Worm (Caenorhabditis elegans): Measurements from ENCODE around the gene col-81.

col-81 gene

ce11 chrII:11032812-11033211 is 19.2 kb upstream of the col-81 start:
- TF ChIP-seq F26F4.8 (GFP tag; conservative IDR thresholded peaks at IDR 0.05) (no peak), unc-62 (GFP tag; optimal IDR thresholded peaks at IDR 0.05 in 1 of 2) (peak in 1 of 2 experiments; percentile 65), unc-62 (tag; optimal IDR thresholded peaks at IDR 0.05) (no peak)

- TF ChIP-seq aha-1 (tag) (peak; percentile 25), daf-12 (tag; optimal IDR thresholded peaks at IDR 0.05) (no peak), dve-1 (tag; optimal IDR thresholded peaks at IDR 0.05; ENCODE audit: insufficient read depth) (no peak)
Measured at ce11 chrII:11030297-11030696, 16.7 kb upstream of the col-81 start, which contains the start of gene nlp-18. TSS of gene nlp-18 (minus strand) at chrII:11030397.

ce11 chrII:11027777-11028176 is 14.2 kb upstream of the col-81 start:
- TF ChIP-seq fos-1 (tag; optimal IDR thresholded peaks at IDR 0.05) (no peak), aha-1 (tag) (peak; percentile 71), unc-62 (GFP tag; optimal IDR thresholded peaks at IDR 0.05 in 1 of 2) (peak in 1 of 2 experiments; percentile 43), unc-62 (tag; optimal IDR thresholded peaks at IDR 0.05) (no peak)

- TF ChIP-seq nhr-42 (GFP tag; IDR thresholded peaks at IDR 0.05): no peak
- no peak for TF ChIP-seq R02D3.7 (tag; optimal IDR thresholded peaks at IDR 0.05)
- TF ChIP-seq aha-1 (tag): peak; percentile 5
- TF ChIP-seq T20F7.1 (GFP tag; optimal IDR thresholded peaks at IDR 0.05): no peak
- peak; percentile 25 for TF ChIP-seq nhr-48 (tag; optimal IDR thresholded peaks at IDR 0.05)
Measured at ce11 chrII:11025566-11025965, 12.0 kb upstream of the col-81 start, which contains the start of gene F33A8.7. TSS of gene F33A8.7 (minus strand) at chrII:11025666.

- TF ChIP-seq dve-1 (tag; optimal IDR thresholded peaks at IDR 0.05; ENCODE audit: insufficient read depth) (peak; percentile 6), nhr-102 (tag; optimal IDR thresholded peaks at IDR 0.05) (peak; percentile 16), nhr-28 (tag; optimal IDR thresholded peaks at IDR 0.05) (peak; percentile 11), egl-27 (tag; optimal IDR thresholded peaks at IDR 0.05) (no peak), aha-1 (tag) (peak; percentile 51), mes-2 (tag; optimal IDR thresholded peaks at IDR 0.05; ENCODE audit: poor library complexity, severe bottlenecking) (peak; percentile 69), ces-1 (GFP tag; optimal IDR thresholded peaks at IDR 0.05) (no peak), nhr-48 (tag; optimal IDR thresholded peaks at IDR 0.05) (no peak), ceh-32 (tag; optimal IDR thresholded peaks at IDR 0.05; ENCODE audit: poor library complexity) (no peak), lsy-2 (tag; optimal IDR thresholded peaks at IDR 0.05) (peak in 1 of 2 experiments; percentile 75), lin-38 (GFP tag; IDR thresholded peaks at IDR 0.05) (peak; percentile 95), dpl-1 (GFP tag; optimal IDR thresholded peaks at IDR 0.05) (peak; percentile 95), nhr-6 (tag; optimal IDR thresholded peaks at IDR 0.05) (no peak), hmg-1.1 (GFP tag; IDR thresholded peaks at IDR 0.05) (0 out of 2 replicates have a peak, but pooled peaks have one; percentile 19), nhr-10 (tag; optimal IDR thresholded peaks at IDR 0.05) (no peak)
Measured at ce11 chrII:11022023-11022422, 8.5 kb upstream of the col-81 start, which contains the start of gene let-858. TSS of gene let-858 (plus strand) at chrII:11022370.

- no peak for TF ChIP-seq nhr-42 (GFP tag; IDR thresholded peaks at IDR 0.05)
- TF ChIP-seq duxl-1 (tag; optimal IDR thresholded peaks at IDR 0.05; ENCODE audit: poor library complexity): no peak
Measured at ce11 chrII:11020707-11021106, 7.1 kb upstream of the col-81 start.

ce11 chrII:11016884-11017283 is 3.3 kb upstream of the col-81 start:
- TF ChIP-seq tag-97 (GFP tag; IDR thresholded peaks at IDR 0.05) (no peak), spr-1 (tag; optimal IDR thresholded peaks at IDR 0.05) (no peak), ceh-20 (GFP tag; IDR thresholded peaks at IDR 0.05) (no peak), ceh-82 (tag; optimal IDR thresholded peaks at IDR 0.05) (no peak), pqm-1 (tag; optimal IDR thresholded peaks at IDR 0.05) (no peak), egl-27 (tag; optimal IDR thresholded peaks at IDR 0.05) (no peak)

ce11 chrII:11016835-11016883 is 3.1 kb upstream of the col-81 start, which contains the start of gene ram-2:
TSS of gene ram-2 (minus strand) at chrII:11016881.
- TF ChIP-seq daf-19 (GFP tag; conservative IDR thresholded peaks at IDR 0.05): no peak
- TF ChIP-seq mep-1 (tag; optimal IDR thresholded peaks at IDR 0.05): no peak
- no peak for TF ChIP-seq lim-7 (GFP tag; IDR thresholded peaks at IDR 0.05)
- no peak for TF ChIP-seq hlh-30 (tag; optimal IDR thresholded peaks at IDR 0.05; ENCODE audit: insufficient read depth)
- TF ChIP-seq R02D3.7 (tag; optimal IDR thresholded peaks at IDR 0.05): no peak
- no peak for TF ChIP-seq egl-27 (tag; optimal IDR thresholded peaks at IDR 0.05)
- TF ChIP-seq arid-1 (GFP tag; conservative IDR thresholded peaks at IDR 0.05): no peak
- TF ChIP-seq lin-39 (tag; optimal IDR thresholded peaks at IDR 0.05): no peak
- no peak for TF ChIP-seq nhr-11 (tag; optimal IDR thresholded peaks at IDR 0.05)
- no peak for TF ChIP-seq nhr-111 (GFP tag; optimal IDR thresholded peaks at IDR 0.05)

All from whole organism, L4 larva.